Fruit fly (Drosophila melanogaster) whole organism, embryonic: ENCODE results near the gene CG13386.

Experiments used
- BEAF-32 ChIP-seq: fragments of 200-800 bp; sonication (Bioruptor generic); optimal IDR thresholded peaks from 3 replicates; lab custom pipeline; 2017; ENCODE audit warnings: missing biosample characterization, missing genetic modification characterization, mild to moderate bottlenecking, moderate library complexity, missing genetic modification reagents
- CG10267 ChIP-seq: fragments of 200-800 bp; sonication (Bioruptor generic); optimal IDR thresholded peaks from 2 replicates; lab custom pipeline; 2018; ENCODE audit warnings: missing biosample characterization, mild to moderate bottlenecking, missing genetic modification characterization, moderate library complexity
- CG11560 ChIP-seq: fragments of 200-800 bp; sonication (Bioruptor generic); IDR thresholded peaks from 3 replicates; pipeline ENCODE4 v1.3.6; 2022; ENCODE audit warnings: missing biosample characterization, missing genetic modification characterization
- CG12659 ChIP-seq: fragments of 200-800 bp; sonication (Bioruptor generic); optimal IDR thresholded peaks from 3 replicates; lab custom pipeline; 2017; ENCODE audit warnings: mild to moderate bottlenecking, missing biosample characterization, missing genetic modification reagents, missing genetic modification characterization
- CG13287 ChIP-seq: fragments of 200-800 bp; sonication (Bioruptor generic); IDR thresholded peaks from 2 replicates; pipeline ENCODE4 v1.3.6; 2022; ENCODE audit warnings: missing biosample characterization, missing genetic modification characterization; ENCODE audit not compliant: partially characterized antibody
- CG14050 ChIP-seq: fragments of 200-800 bp; sonication (Bioruptor generic); IDR thresholded peaks from 3 replicates; pipeline ENCODE4 v1.3.6; 2022; ENCODE audit warnings: missing biosample characterization, missing genetic modification characterization
- CG14710 ChIP-seq: fragments of 200-800 bp; sonication (Bioruptor generic); optimal IDR thresholded peaks from 3 replicates; lab custom pipeline; 2019; ENCODE audit warnings: missing biosample characterization, mild to moderate bottlenecking, missing genetic modification characterization, moderate library complexity
- CG15479 ChIP-seq: fragments of 200-800 bp; sonication (Bioruptor generic); optimal IDR thresholded peaks from 3 replicates; lab custom pipeline; 2019; ENCODE audit warnings: missing biosample characterization, mild to moderate bottlenecking, missing genetic modification characterization, moderate library complexity
- CG15514 ChIP-seq: fragments of 200-800 bp; sonication (Bioruptor generic); optimal IDR thresholded peaks from 3 replicates; lab custom pipeline; 2017; ENCODE audit warnings: missing biosample characterization, missing genetic modification characterization, mild to moderate bottlenecking, moderate library complexity, missing genetic modification reagents
- CG17361 ChIP-seq: fragments of 200-800 bp; sonication (Bioruptor generic); IDR thresholded peaks from 3 replicates; pipeline ENCODE4 v1.3.6; 2022; ENCODE audit warnings: missing biosample characterization, missing genetic modification characterization
- CG1792 ChIP-seq: fragments of 200-800 bp; sonication (Bioruptor generic); optimal IDR thresholded peaks from 2 replicates; lab custom pipeline; 2016; ENCODE audit warnings: missing biosample characterization, missing genetic modification characterization
- CG2116 ChIP-seq: fragments of 200-800 bp; sonication (Bioruptor generic); optimal IDR thresholded peaks from 3 replicates; lab custom pipeline; 2018; ENCODE audit warnings: missing biosample characterization, mild to moderate bottlenecking, missing genetic modification characterization
- CG33557 ChIP-seq: fragments of 200-800 bp; sonication (Bioruptor generic); optimal IDR thresholded peaks from 2 replicates; lab custom pipeline; 2019; ENCODE audit warnings: missing biosample characterization, mild to moderate bottlenecking, missing genetic modification characterization, moderate library complexity
- CG6654 ChIP-seq: fragments of 200-800 bp; sonication (Bioruptor generic); optimal IDR thresholded peaks from 2 replicates; lab custom pipeline; 2017; ENCODE audit warnings: missing biosample characterization, mild to moderate bottlenecking, missing genetic modification characterization
- D19A ChIP-seq: fragments of 200-800 bp; optimal IDR thresholded peaks from 3 replicates; lab custom pipeline; 2019; ENCODE audit warnings: missing biosample characterization, mild to moderate bottlenecking, missing genetic modification characterization, moderate library complexity
- Dll ChIP-seq: fragments of 200-800 bp; sonication (Bioruptor generic); IDR thresholded peaks from 4 replicates; pipeline ENCODE4 v1.3.6; 2022; ENCODE audit warnings: missing biosample characterization, missing genetic modification characterization; ENCODE audit not compliant: partially characterized antibody
- Dp ChIP-seq: fragments of 200-800 bp; sonication (Bioruptor generic); optimal IDR thresholded peaks from 2 replicates; lab custom pipeline; 2018; ENCODE audit warnings: missing biosample characterization, mild to moderate bottlenecking, missing genetic modification characterization, moderate library complexity
- Dref ChIP-seq: fragments of 200-800 bp; sonication (Bioruptor generic); IDR thresholded peaks from 2 replicates; pipeline ENCODE4 v1.3.6; 2022; ENCODE audit warnings: missing biosample characterization, missing genetic modification characterization
- E2f2 ChIP-seq: fragments of 200-800 bp; sonication (Bioruptor generic); IDR thresholded peaks from 2 replicates; pipeline ENCODE4 v1.3.6; 2022; ENCODE audit warnings: missing biosample characterization, missing genetic modification characterization
- Gsc ChIP-seq: fragments of 200-800 bp; sonication (Bioruptor generic); IDR thresholded peaks from 2 replicates; pipeline ENCODE4 v1.3.6; 2022; ENCODE audit warnings: missing biosample characterization, missing genetic modification characterization
- HLH4C ChIP-seq: fragments of 200-800 bp; sonication (Bioruptor generic); IDR thresholded peaks from 3 replicates; pipeline ENCODE4 v1.3.6; 2022; ENCODE audit warnings: missing biosample characterization, missing genetic modification characterization; ENCODE audit not compliant: partially characterized antibody
- Hmx ChIP-seq: fragments of 200-800 bp; sonication (Bioruptor generic); optimal IDR thresholded peaks from 2 replicates; lab custom pipeline; 2016; ENCODE audit warnings: missing biosample characterization, missing genetic modification characterization
- MBD-R2 ChIP-seq: fragments of 200-800 bp; sonication (Bioruptor generic); IDR thresholded peaks from 2 replicates; pipeline ENCODE4 v1.3.6; 2022; ENCODE audit warnings: missing biosample characterization, missing genetic modification characterization
- Meics ChIP-seq: fragments of 200-800 bp; sonication (Bioruptor generic); optimal IDR thresholded peaks from 2 replicates; lab custom pipeline; 2017; ENCODE audit warnings: missing biosample characterization, mild to moderate bottlenecking, missing genetic modification characterization
- NC2β ChIP-seq: fragments of 200-800 bp; sonication (Bioruptor generic); optimal IDR thresholded peaks from 2 replicates; lab custom pipeline; 2016; ENCODE audit warnings: missing biosample characterization, missing genetic modification characterization
- Pdp1 ChIP-seq, 2 experiments: fragments of 200-800 bp; sonication (Bioruptor generic); optimal IDR thresholded peaks; 3 replicates each; lab custom pipeline; 2016; ENCODE audit warnings: missing biosample characterization in 2 of 2, missing genetic modification characterization in 2 of 2, mild to moderate bottlenecking in 1 of 2, moderate library complexity in 1 of 2
- Ravus ChIP-seq: fragments of 200-800 bp; sonication (Bioruptor generic); IDR thresholded peaks from 2 replicates; pipeline ENCODE4 v1.3.6; 2022; ENCODE audit warnings: missing biosample characterization, missing genetic modification characterization
- Scr ChIP-seq: fragments of 200-800 bp; sonication (Bioruptor generic); IDR thresholded peaks from 2 replicates; pipeline ENCODE4 v1.3.6; 2022; ENCODE audit warnings: missing biosample characterization, missing genetic modification characterization; ENCODE audit not compliant: partially characterized antibody
- bbx ChIP-seq: fragments of 200-800 bp; sonication (Bioruptor generic); IDR thresholded peaks from 2 replicates; pipeline ENCODE4 v1.3.6; 2022; ENCODE audit warnings: missing biosample characterization, missing genetic modification characterization; ENCODE audit not compliant: partially characterized antibody
- chm ChIP-seq: fragments of 200-800 bp; sonication (Bioruptor generic); IDR thresholded peaks from 2 replicates; pipeline ENCODE4 v1.3.6; 2022; ENCODE audit warnings: missing biosample characterization, missing genetic modification characterization
- dan ChIP-seq: fragments of 200-800 bp; sonication (Bioruptor generic); IDR thresholded peaks from 2 replicates; pipeline ENCODE4 v1.3.6; 2022; ENCODE audit warnings: missing biosample characterization, missing genetic modification characterization
- exex ChIP-seq: fragments of 200-800 bp; sonication (Bioruptor generic); optimal IDR thresholded peaks from 4 replicates; lab custom pipeline; 2018; ENCODE audit warnings: missing biosample characterization, mild to moderate bottlenecking, missing genetic modification characterization, moderate library complexity
- klu ChIP-seq: fragments of 200-800 bp; sonication (Bioruptor generic); IDR thresholded peaks from 2 replicates; pipeline ENCODE4 v1.3.6; 2022; ENCODE audit warnings: missing biosample characterization, missing genetic modification characterization
- lbe ChIP-seq: fragments of 200-800 bp; sonication (Bioruptor generic); optimal IDR thresholded peaks from 2 replicates; lab custom pipeline; 2016; ENCODE audit warnings: missing biosample characterization, mild to moderate bottlenecking, missing genetic modification characterization
- lilli ChIP-seq: fragments of 200-800 bp; sonication (Bioruptor generic); optimal IDR thresholded peaks from 3 replicates; lab custom pipeline; 2016; ENCODE audit warnings: missing biosample characterization, missing genetic modification characterization
- nerfin-2 ChIP-seq: fragments of 200-800 bp; sonication (Bioruptor generic); IDR thresholded peaks from 2 replicates; pipeline ENCODE4 v1.3.6; 2022; ENCODE audit warnings: missing biosample characterization, missing genetic modification characterization; ENCODE audit not compliant: partially characterized antibody
- pzg ChIP-seq: fragments of 200-800 bp; sonication (Bioruptor generic); optimal IDR thresholded peaks from 3 replicates; lab custom pipeline; 2018; ENCODE audit warnings: missing biosample characterization, mild to moderate bottlenecking, missing genetic modification characterization, moderate library complexity
- stwl ChIP-seq: fragments of 200-800 bp; sonication (Bioruptor generic); optimal IDR thresholded peaks from 3 replicates; lab custom pipeline; 2018; ENCODE audit warnings: missing biosample characterization, mild to moderate bottlenecking, missing genetic modification characterization, moderate library complexity
- sug ChIP-seq: fragments of 200-800 bp; optimal IDR thresholded peaks from 2 replicates; lab custom pipeline; 2019; ENCODE audit warnings: missing biosample characterization, mild to moderate bottlenecking, missing genetic modification characterization, moderate library complexity
- trem ChIP-seq: fragments of 200-800 bp; optimal IDR thresholded peaks from 3 replicates; lab custom pipeline; 2019; ENCODE audit warnings: missing biosample characterization, mild to moderate bottlenecking, missing genetic modification characterization, moderate library complexity
- unc-4 ChIP-seq: fragments of 200-800 bp; sonication (Bioruptor generic); IDR thresholded peaks from 2 replicates; pipeline ENCODE4 v1.3.6; 2022; ENCODE audit warnings: missing biosample characterization, missing genetic modification characterization; ENCODE audit not compliant: partially characterized antibody
- wek ChIP-seq: fragments of 200-800 bp; sonication (Bioruptor generic); optimal IDR thresholded peaks from 3 replicates; lab custom pipeline; 2018; ENCODE audit warnings: missing biosample characterization, mild to moderate bottlenecking, missing genetic modification characterization, moderate library complexity

The CG13386 gene

DNA sequence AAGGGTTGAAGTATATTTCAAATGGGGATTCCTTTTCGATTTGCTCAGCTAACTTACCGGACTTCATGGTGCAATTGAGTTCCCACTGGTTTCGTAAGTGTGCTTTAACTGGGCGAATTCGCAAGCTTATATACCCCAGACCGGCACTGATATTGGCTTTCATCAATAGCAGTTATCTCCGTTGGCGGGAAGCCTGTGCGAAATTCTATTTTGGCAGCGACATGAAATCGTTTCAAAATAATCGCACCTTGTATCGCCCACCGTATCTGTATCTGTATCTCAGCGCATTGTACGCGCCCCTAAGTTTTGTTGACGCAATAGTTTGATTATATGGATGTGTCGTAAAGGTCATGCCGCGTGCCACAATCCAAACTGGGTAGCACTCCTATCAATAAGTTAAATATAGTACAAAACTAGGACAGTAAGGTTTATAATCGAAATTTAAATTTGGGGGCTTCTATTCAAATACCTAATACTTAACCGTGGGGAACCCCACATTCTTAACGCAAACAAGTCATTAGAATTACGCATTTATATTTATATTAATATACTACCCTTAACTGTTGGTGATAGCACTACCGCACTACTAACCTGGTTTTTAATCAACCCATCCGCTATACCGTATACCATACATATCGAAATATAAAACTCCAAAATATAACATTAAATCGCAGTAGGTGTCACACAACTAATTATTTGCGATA is 2.7 kb upstream of the CG13386 start, which contains the start of the genes Peritrophin-15a and CG13385:
TSS of gene Peritrophin-15a (minus strand) at position 101 of the 704 bp plus-strand sequence.
TSS of gene CG13385 (plus strand) at position 654 of the 704 bp plus-strand sequence.
- TF ChIP-seq Gsc (GFP tag; lab: Robert Waterston, UW) (no peak), klu (GFP tag; lab: Robert Waterston, UW) (no peak), wek (GFP tag; lab: Kevin White, UChicago) (no peak), sug (tag; lab: Kevin White, UChicago) (no peak), lilli (no peak), Pdp1 (GFP tag; optimal IDR thresholded peaks at IDR 0.05; lab: Kevin White, UChicago) (no peak), Meics (no peak), CG14050 (GFP tag; lab: Robert Waterston, UW) (no peak), Hmx (GFP tag; lab: Kevin White, UChicago) (no peak), CG15514 (GFP tag; lab: Kevin White, UChicago) (no peak), dan (no peak), chm (no peak), CG33557 (GFP tag; lab: Kevin White, UChicago) (no peak), CG1792 (GFP tag; lab: Kevin White, UChicago) (no peak)

dm6 chr2L:8399863-8400598 is 1.2 kb downstream of the CG13386 start, which contains the start of gene CG31898:
Gene CG31898, plus strand, starts transcription at chr2L:8400421.
- TF ChIP-seq CG14710 (tag; lab: Kevin White, UChicago) (peak; percentile 99), bbx (peak; percentile 9; the same call in 1 of the 2 replicates), stwl (tag; lab: Kevin White, UChicago) (peak; percentile 58), Ravus (GFP tag; lab: Robert Waterston, UW) (no peak), CG13287 (peak; percentile 31; the same call in 1 of the 2 replicates), CG17361 (GFP tag; lab: Robert Waterston, UW) (0 out of 3 replicates have a peak, but pooled peaks have one; percentile 10), unc-4 (0 out of 2 replicates have a peak, but pooled peaks have one; percentile 26), trem (peak; percentile 21), CG10267 (peak; percentile 23), CG11560 (tag; lab: Robert Waterston, UW) (peak; percentile 96), pzg (GFP tag; lab: Kevin White, UChicago) (peak; percentile 43), dan (no peak), NC2β (no peak), CG2116 (GFP tag; lab: Kevin White, UChicago) (peak; percentile 76), MBD-R2 (GFP tag; lab: Robert Waterston, UW) (peak; percentile 64), Dref (GFP tag; lab: Robert Waterston, UW) (peak; percentile 78), D19A (tag; lab: Kevin White, UChicago) (no peak), E2f2 (peak; percentile 94), exex (peak; percentile 34), Scr (GFP tag; lab: Robert Waterston, UW) (peak; percentile 41; the same call in 1 of the 2 replicates), nerfin-2 (GFP tag; lab: Robert Waterston, UW) (peak; percentile 48; the same call in 1 of the 2 replicates), CG6654 (GFP tag; lab: Kevin White, UChicago) (no peak), BEAF-32 (GFP tag; lab: Kevin White, UChicago) (peak; percentile 34), lbe (GFP tag; lab: Kevin White, UChicago) (peak; percentile 47), CG15479 (GFP tag; lab: Kevin White, UChicago) (no peak), CG12659 (GFP tag; lab: Kevin White, UChicago) (peak; percentile 1), HLH4C (peak; percentile 45; the same call in 1 of the 3 replicates), CG15514 (GFP tag; lab: Kevin White, UChicago) (peak; percentile 16), Dll (GFP tag; lab: Robert Waterston, UW) (peak; percentile 52; the same call in 2 of the 4 replicates), Dp (peak; percentile 94)
